Worm (Caenorhabditis elegans): Measurements from ENCODE around the gene ZK1248.11.

Gene ZK1248.11

ce11 chrII:5839227-5839626 is 10.8 kb upstream of the ZK1248.11 start, which contains the start of gene ZK1248.19 (continued):
- TF ChIP-seq hlh-4 (tag; optimal IDR thresholded peaks at IDR 0.05) = no peak
- TF ChIP-seq ceh-63 (GFP tag; optimal IDR thresholded peaks at IDR 0.05) = no peak
- TF ChIP-seq fkh-8 (tag; optimal IDR thresholded peaks at IDR 0.05) = no peak
- TF ChIP-seq mdl-1 (tag; optimal IDR thresholded peaks at IDR 0.05) = no peak
- peak; percentile 13 for TF ChIP-seq lin-14 (GFP tag; optimal IDR thresholded peaks at IDR 0.05)
- no peak for TF ChIP-seq efl-3 (GFP tag; optimal IDR thresholded peaks at IDR 0.05)
- TF ChIP-seq rnt-1 (tag; optimal IDR thresholded peaks at IDR 0.05) = peak; percentile 56
- TF ChIP-seq fos-1 (tag; optimal IDR thresholded peaks at IDR 0.05) = no peak
- TF ChIP-seq pqm-1 (tag; optimal IDR thresholded peaks at IDR 0.05) = no peak
- peak; percentile 0 for TF ChIP-seq snpc-4 (tag; optimal IDR thresholded peaks at IDR 0.05)
- peak; percentile 88 for TF ChIP-seq F16B12.6 (tag; optimal IDR thresholded peaks at IDR 0.05)
- TF ChIP-seq unc-86 (tag; optimal IDR thresholded peaks at IDR 0.05) = no peak
- no peak for TF ChIP-seq nhr-77 (tag; optimal IDR thresholded peaks at IDR 0.05)
- no peak for TF ChIP-seq tlp-1 (tag; optimal IDR thresholded peaks at IDR 0.05)
- TF ChIP-seq sup-37 (GFP tag; optimal IDR thresholded peaks at IDR 0.05) = no peak
- no peak for TF ChIP-seq mef-2 (tag; optimal IDR thresholded peaks at IDR 0.05)
- TF ChIP-seq nhr-20 (tag; optimal IDR thresholded peaks at IDR 0.05) = peak; percentile 39
- no peak for TF ChIP-seq hpl-2 (GFP tag; optimal IDR thresholded peaks at IDR 0.05)
- TF ChIP-seq Y116A8C.19 (tag; optimal IDR thresholded peaks at IDR 0.05; ENCODE audit: borderline replicate concordance) = no peak
- TF ChIP-seq unc-62 (GFP tag; optimal IDR thresholded peaks at IDR 0.05) = no peak
- no peak for TF ChIP-seq zag-1 (tag; optimal IDR thresholded peaks at IDR 0.05)
- no peak for TF ChIP-seq blmp-1 (tag; optimal IDR thresholded peaks at IDR 0.05)
- peak; percentile 17 for TF ChIP-seq swsn-7 (tag; optimal IDR thresholded peaks at IDR 0.05)
- TF ChIP-seq unc-130 (tag; optimal IDR thresholded peaks at IDR 0.05) = peak; percentile 32
- no peak for TF ChIP-seq nhr-90 (tag; optimal IDR thresholded peaks at IDR 0.05; ENCODE audit: poor library complexity)
- peak in 1 of 6 experiments; percentile 4 for TF ChIP-seq elt-3 (tag; optimal IDR thresholded peaks at IDR 0.05)
- peak; percentile 42 to 58 for TF ChIP-seq lsy-2 (tag; optimal IDR thresholded peaks at IDR 0.05)
- peak; percentile 54 for TF ChIP-seq C16A3.4 (tag; optimal IDR thresholded peaks at IDR 0.05)
- TF ChIP-seq mep-1 (tag; optimal IDR thresholded peaks at IDR 0.05) = peak; percentile 16
- TF ChIP-seq dpl-1 (GFP tag; optimal IDR thresholded peaks at IDR 0.05) = peak; percentile 5 to 49 (median 31)
- no peak for TF ChIP-seq pag-3 (tag; optimal IDR thresholded peaks at IDR 0.05; ENCODE audit: borderline replicate concordance, insufficient read depth)
- no peak for TF ChIP-seq nhr-237 (tag; optimal IDR thresholded peaks at IDR 0.05)

DNA sequence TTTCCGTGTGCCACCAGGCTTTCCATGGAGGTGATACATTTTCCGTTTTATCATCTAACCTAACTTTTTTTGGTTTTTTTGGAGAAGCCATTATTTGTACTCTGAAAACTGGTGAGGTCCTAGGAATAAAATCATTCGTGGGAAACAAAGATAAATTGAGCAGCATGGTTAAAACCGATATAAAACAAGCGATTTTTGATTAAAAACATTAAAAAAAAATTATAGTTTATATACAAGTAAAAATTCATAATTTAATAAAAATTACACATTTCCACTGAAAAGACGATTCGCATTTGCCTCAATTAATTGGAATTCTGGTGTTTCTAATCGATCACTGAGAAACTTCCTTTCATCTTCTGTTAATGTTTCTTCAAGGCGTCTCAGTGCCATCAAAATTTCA is 10.1 kb upstream of the ZK1248.11 start, which contains the start of gene ZK1248.15:
TSS of gene ZK1248.15 (minus strand) at position 101 of the 400 bp plus-strand sequence.
- TF ChIP-seq nhr-20 (tag; optimal IDR thresholded peaks at IDR 0.05) = no peak
- no peak for TF ChIP-seq lin-39 (tag; optimal IDR thresholded peaks at IDR 0.05)
- no peak for TF ChIP-seq egl-13 (tag; optimal IDR thresholded peaks at IDR 0.05)
- no peak for TF ChIP-seq nhr-84 (tag; optimal IDR thresholded peaks at IDR 0.05)
- no peak for TF ChIP-seq hpl-2 (GFP tag; optimal IDR thresholded peaks at IDR 0.05)
- no peak for TF ChIP-seq ces-1 (GFP tag; optimal IDR thresholded peaks at IDR 0.05)
- no peak for TF ChIP-seq nhr-28 (tag; optimal IDR thresholded peaks at IDR 0.05)

DNA sequence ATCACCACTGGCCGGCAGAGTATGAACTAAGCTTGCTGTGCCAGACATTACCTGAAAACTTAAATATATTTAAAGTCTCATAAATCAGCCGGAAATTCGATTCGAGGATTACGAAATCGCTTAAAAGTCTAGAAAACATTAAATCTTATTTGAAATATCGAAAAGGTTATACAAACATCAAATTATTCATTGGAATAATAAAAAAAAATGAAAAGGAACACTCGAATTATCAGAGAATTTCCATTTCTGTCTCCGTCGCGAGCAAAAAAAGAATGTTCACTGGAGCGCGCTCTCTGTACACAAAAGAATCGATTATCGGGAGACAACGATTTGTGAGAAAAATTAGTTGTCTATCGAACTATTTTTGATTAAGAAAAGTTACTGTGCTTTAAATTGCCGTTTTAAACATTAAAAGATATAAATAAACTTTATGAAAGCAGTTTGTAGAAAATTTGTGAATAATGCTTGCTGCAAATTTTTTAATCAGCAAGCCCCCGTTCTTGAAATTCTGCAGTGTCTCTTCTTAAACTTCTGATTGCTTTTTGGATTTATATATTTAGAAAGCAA is 7.8 kb upstream of the ZK1248.11 start, which contains the start of gene fzo-1:
TSS of gene fzo-1 (minus strand) at position 51 of the 567 bp plus-strand sequence.
- TF ChIP-seq lsy-2 (tag; optimal IDR thresholded peaks at IDR 0.05) = peak in 1 of 2 experiments; percentile 66
- no peak for TF ChIP-seq aha-1 (tag; optimal IDR thresholded peaks at IDR 0.05)
- no peak for TF ChIP-seq unc-130 (tag; optimal IDR thresholded peaks at IDR 0.05)
- TF ChIP-seq nhr-11 (tag; optimal IDR thresholded peaks at IDR 0.05) = no peak
- no peak for TF ChIP-seq pag-3 (tag; optimal IDR thresholded peaks at IDR 0.05; ENCODE audit: borderline replicate concordance, insufficient read depth)
- TF ChIP-seq mab-9 (GFP tag; IDR thresholded peaks at IDR 0.05) = no peak
- TF ChIP-seq lin-39 (tag; optimal IDR thresholded peaks at IDR 0.05) = no peak
- no peak for TF ChIP-seq Y116A8C.19 (tag; optimal IDR thresholded peaks at IDR 0.05; ENCODE audit: borderline replicate concordance)
- no peak for TF ChIP-seq zag-1 (tag; optimal IDR thresholded peaks at IDR 0.05)
- peak; percentile 54 for TF ChIP-seq xbp-1 (tag; optimal IDR thresholded peaks at IDR 0.05)
- no peak for TF ChIP-seq alr-1 (tag; optimal IDR thresholded peaks at IDR 0.05; ENCODE audit: borderline replicate concordance)
- no peak for TF ChIP-seq egl-27 (tag; optimal IDR thresholded peaks at IDR 0.05)
- TF ChIP-seq ceh-63 (GFP tag; optimal IDR thresholded peaks at IDR 0.05) = peak; percentile 72
- TF ChIP-seq rnt-1 (tag; optimal IDR thresholded peaks at IDR 0.05) = no peak
- no peak for TF ChIP-seq vab-15 (tag; optimal IDR thresholded peaks at IDR 0.05)
- TF ChIP-seq ceh-90 (tag; optimal IDR thresholded peaks at IDR 0.05) = peak; percentile 64
- peak; percentile 77 for TF ChIP-seq lir-3 (tag; optimal IDR thresholded peaks at IDR 0.05; ENCODE audit: poor library complexity)
- TF ChIP-seq mdl-1 (tag; optimal IDR thresholded peaks at IDR 0.05) = no peak
- TF ChIP-seq mef-2 (tag; optimal IDR thresholded peaks at IDR 0.05) = no peak
- TF ChIP-seq nhr-20 (tag; optimal IDR thresholded peaks at IDR 0.05) = peak; percentile 59
- TF ChIP-seq ceh-82 (tag; optimal IDR thresholded peaks at IDR 0.05) = no peak
- TF ChIP-seq unc-30 (tag; optimal IDR thresholded peaks at IDR 0.05) = no peak
- TF ChIP-seq swsn-7 (tag; optimal IDR thresholded peaks at IDR 0.05) = peak; percentile 45

Data from whole organism, L1 larva.